Fruit fly (Drosophila melanogaster): Measurements from ENCODE around the gene CG13689.

CG13689 gene

dm6 chr2L:602439-602879 lies at the start of gene CG13689 (continued):
- TF ChIP-seq kni (GFP tag; optimal IDR thresholded peaks at IDR 0.05) (no peak), p53 (GFP tag; optimal IDR thresholded peaks at IDR 0.05) (no peak), CG8359 (GFP tag; optimal IDR thresholded peaks at IDR 0.05; ENCODE audit: borderline replicate concordance) (no peak), peb (GFP tag; IDR thresholded peaks at IDR 0.05) (no peak), amos (GFP tag; IDR thresholded peaks at IDR 0.05; ENCODE audit: partially characterized antibody) (peak; percentile 13; the same call in 1 of the 2 replicates), CG11398 (GFP tag; optimal IDR thresholded peaks at IDR 0.05) (no peak), Fer1 (GFP tag; optimal IDR thresholded peaks at IDR 0.05) (no peak), CG14667 (GFP tag; IDR thresholded peaks at IDR 0.05) (peak; percentile 34), dan (GFP tag; IDR thresholded peaks at IDR 0.05) (no peak), NC2α (GFP tag; optimal IDR thresholded peaks at IDR 0.05) (no peak), CG30020 (tag; optimal IDR thresholded peaks at IDR 0.05) (no peak), CG12769 (tag; optimal IDR thresholded peaks at IDR 0.05) (no peak), Hr51 (GFP tag; optimal IDR thresholded peaks at IDR 0.05) (no peak), CG30403 (GFP tag; optimal IDR thresholded peaks at IDR 0.05) (peak; percentile 68), Dref (GFP tag; IDR thresholded peaks at IDR 0.05) (peak; percentile 51), Atf-2 (GFP tag; optimal IDR thresholded peaks at IDR 0.05) (no peak), Max (GFP tag; optimal IDR thresholded peaks at IDR 0.05) (peak; percentile 36), nom (GFP tag; optimal IDR thresholded peaks at IDR 0.05) (no peak), eyg (GFP tag; optimal IDR thresholded peaks at IDR 0.05) (no peak), Dad (GFP tag; optimal IDR thresholded peaks at IDR 0.05) (no peak), mam (GFP tag; optimal IDR thresholded peaks at IDR 0.05) (peak; percentile 24), row (GFP tag; IDR thresholded peaks at IDR 0.05) (peak; percentile 24; the same call in 2 of the 3 replicates), CG10209 (GFP tag; optimal IDR thresholded peaks at IDR 0.05) (peak; percentile 42), zfh2 (GFP tag; optimal IDR thresholded peaks at IDR 0.05) (no peak), jigr1 (GFP tag; IDR thresholded peaks at IDR 0.05) (no peak), CG13894 (tag; optimal IDR thresholded peaks at IDR 0.05) (no peak), Ssrp (tag; optimal IDR thresholded peaks at IDR 0.05) (peak; percentile 14), CG9797 (GFP tag; optimal IDR thresholded peaks at IDR 0.05) (peak; percentile 2), Camta (GFP tag; optimal IDR thresholded peaks at IDR 0.05) (peak; percentile 41), Sry-δ (GFP tag; optimal IDR thresholded peaks at IDR 0.05) (peak; percentile 41), CG7928 (GFP tag; optimal IDR thresholded peaks at IDR 0.05) (no peak), sna (GFP tag; IDR thresholded peaks at IDR 0.05; ENCODE audit: partially characterized antibody) (no peak; the same call in 1 of the 2 replicates), cg (GFP tag; optimal IDR thresholded peaks at IDR 0.05) (no peak), nerfin-2 (GFP tag; IDR thresholded peaks at IDR 0.05; ENCODE audit: partially characterized antibody) (no peak), Hand (GFP tag; optimal IDR thresholded peaks at IDR 0.05) (no peak), CG33557 (GFP tag; optimal IDR thresholded peaks at IDR 0.05) (peak; percentile 33), CHES-1-like (GFP tag; optimal IDR thresholded peaks at IDR 0.05) (peak; percentile 42), CG7839 (tag; optimal IDR thresholded peaks at IDR 0.05) (peak; percentile 61), CG3847 (GFP tag; IDR thresholded peaks at IDR 0.05) (peak; percentile 63), ro (GFP tag; IDR thresholded peaks at IDR 0.05) (0 out of 2 replicates have a peak, but pooled peaks have one; percentile 15), dmrt11E (tag; optimal IDR thresholded peaks at IDR 0.05) (peak; percentile 14), Fer2 (tag; optimal IDR thresholded peaks at IDR 0.05) (peak; percentile 16), CG17802 (tag; optimal IDR thresholded peaks at IDR 0.05) (no peak), lov (optimal IDR thresholded peaks at IDR 0.05) (no peak), lov (GFP tag; IDR thresholded peaks at IDR 0.05) (no peak), CG11085 (GFP tag; IDR thresholded peaks at IDR 0.05) (peak; percentile 21; the same call in 1 of the 2 replicates), CG13296 (GFP tag; optimal IDR thresholded peaks at IDR 0.05) (no peak), CG6175 (GFP tag; IDR thresholded peaks at IDR 0.05) (no peak), vvl (GFP tag; IDR thresholded peaks at IDR 0.05) (peak; percentile 68), cwo (GFP tag; optimal IDR thresholded peaks at IDR 0.05) (no peak)

All from whole organism, embryonic.